Worm (Caenorhabditis elegans) whole organism, L4 larva: ENCODE measurements around the gene R07E3.7.

Source experiments
- daf-12 ChIP-seq: fragments of 150-350 bp; optimal IDR thresholded peaks from 2 replicates; lab custom pipeline; 2014; ENCODE audit warnings: missing biosample characterization, missing genetic modification reagents, missing genetic modification characterization
- daf-19 ChIP-seq: fragments of 200-800 bp; sonication (Bioruptor generic); conservative IDR thresholded peaks from 2 replicates; pipeline ENCODE4 v1.3.6; 2022; ENCODE audit warnings: missing genetic modification characterization, missing compliant biosample characterization
- hlh-11 ChIP-seq: fragments of 200-800 bp; sonication (Bioruptor generic); optimal IDR thresholded peaks from 2 replicates; lab custom pipeline; 2018; ENCODE audit warnings: mild to moderate bottlenecking, missing genetic modification characterization, missing compliant biosample characterization
- mdl-1 ChIP-seq, 2 experiments: fragments of 150-350 bp in 1 of 2; sonication (generic microtip) in 1 of 2; optimal IDR thresholded peaks; 2 replicates each; lab custom pipeline; 2014 to 2017; ENCODE audit warnings: missing biosample characterization in 2 of 2, missing genetic modification characterization in 2 of 2
- mxl-3 ChIP-seq: fragments of 200-800 bp; sonication (Bioruptor generic); optimal IDR thresholded peaks from 2 replicates; lab custom pipeline; 2018; ENCODE audit warnings: mild to moderate bottlenecking, missing genetic modification characterization, missing compliant biosample characterization
- nhr-77 ChIP-seq: fragments of 150-350 bp; optimal IDR thresholded peaks from 2 replicates; lab custom pipeline; 2014; ENCODE audit warnings: missing biosample characterization, missing genetic modification characterization
- pha-4 ChIP-seq, 2 experiments: fragments of 150-350 bp in 1 of 2; fragments of 200-800 bp in 1 of 2; sonication (Bioruptor generic) in 1 of 2; IDR thresholded peaks in 1 of 2; optimal IDR thresholded peaks in 1 of 2; 2 replicates each; pipeline versions ENCODE4 v1.3.6 to Lab custom; 2014 to 2022; ENCODE audit warnings: missing genetic modification characterization in 2 of 2, missing genetic modification reagents in 2 of 2, missing biosample characterization in 1 of 2, missing compliant biosample characterization in 1 of 2
- skn-1 ChIP-seq: fragments of 150-350 bp; optimal IDR thresholded peaks from 2 replicates; lab custom pipeline; 2014; ENCODE audit warnings: missing biosample characterization, missing genetic modification characterization
- unc-39 ChIP-seq: sonication (generic microtip); optimal IDR thresholded peaks from 2 replicates; lab custom pipeline; 2017; ENCODE audit warnings: missing biosample characterization, missing genetic modification characterization
- unc-62 ChIP-seq, 3 experiments: fragments of 150-350 bp in 1 of 3; sonication (generic microtip); optimal IDR thresholded peaks in 2 of 3; peaks in 1 of 3; 1 replicate in 1 of 3; 2 replicates in 2 of 3; lab custom pipeline; 2014 to 2017; ENCODE audit warnings: missing biosample characterization in 3 of 3, missing genetic modification characterization in 3 of 3, missing genetic modification reagents in 3 of 3, missing genotype in 1 of 3

ce11 chrX:10310366-10310765, 45.2 kb downstream of the R07E3.7 start, which contains the start of gene F41E7.6:
- TF ChIP-seq pha-4 (GFP tag; IDR thresholded peaks at IDR 0.05; lab: Robert Waterston, UW) (no peak), pha-4 (tag; optimal IDR thresholded peaks at IDR 0.05; lab: Kevin White, UChicago) (no peak), nhr-77 (no peak), unc-39 (tag; lab: Kevin White, UChicago) (no peak), unc-62 (GFP tag; optimal IDR thresholded peaks at IDR 0.05 in 1 of 2; lab: Kevin White, UChicago) (no peak), unc-62 (tag; optimal IDR thresholded peaks at IDR 0.05; lab: Kevin White, UChicago) (no peak), daf-12 (tag; lab: Kevin White, UChicago) (no peak), hlh-11 (tag; lab: Kevin White, UChicago) (no peak), mdl-1 (tag; optimal IDR thresholded peaks at IDR 0.05; lab: Kevin White, UChicago) (no peak), skn-1 (tag; lab: Kevin White, UChicago) (no peak), mxl-3 (GFP tag; lab: Kevin White, UChicago) (no peak), daf-19 (GFP tag; lab: Robert Waterston, UW) (no peak)
